Worm (Caenorhabditis elegans): ENCODE measurements around the gene acs-3.

DNA sequence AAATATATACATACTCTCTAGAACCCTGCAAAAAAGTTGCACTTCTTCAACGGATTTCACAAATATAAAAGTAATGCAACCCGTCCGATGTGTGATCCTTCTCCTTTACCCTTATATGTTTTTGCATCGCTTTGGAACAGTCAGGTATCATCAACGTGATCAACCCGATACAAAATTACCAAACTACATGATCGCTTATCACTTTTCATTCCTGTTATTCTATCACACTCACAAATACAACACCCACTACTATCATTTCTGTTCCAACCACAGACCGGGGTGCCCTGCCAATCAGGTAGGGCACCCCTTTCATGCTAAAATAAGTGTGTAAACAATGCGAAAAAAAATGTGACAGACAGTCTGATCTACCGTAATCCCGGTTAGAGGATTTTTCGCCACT, 2.4 kb upstream of the acs-3 start:
- no peak for TF ChIP-seq snpc-4 (GFP tag; optimal IDR thresholded peaks at IDR 0.05)
- no peak for TF ChIP-seq snpc-4 (tag; optimal IDR thresholded peaks at IDR 0.05)
- no peak for TF ChIP-seq let-607 (tag; optimal IDR thresholded peaks at IDR 0.05)
- no peak for TF ChIP-seq nfya-1 (tag; optimal IDR thresholded peaks at IDR 0.05; ENCODE audit: borderline replicate concordance, insufficient read depth)
- TF ChIP-seq ama-1 (optimal IDR thresholded peaks at IDR 0.05) = no peak
- no peak for TF ChIP-seq ama-1 (GFP tag; optimal IDR thresholded peaks at IDR 0.05)
- TF ChIP-seq B0336.3 (GFP tag; IDR thresholded peaks at IDR 0.05) = no peak
- no peak for TF ChIP-seq F33H1.4 (GFP tag; IDR thresholded peaks at IDR 0.05)
- TF ChIP-seq nfyb-1 (GFP tag; IDR thresholded peaks at IDR 0.05) = no peak
- TF ChIP-seq unc-130 (GFP tag; optimal IDR thresholded peaks at IDR 0.05) = no peak
- TF ChIP-seq dpl-1 (GFP tag; optimal IDR thresholded peaks at IDR 0.05) = no peak
